Worm (Caenorhabditis elegans) whole organism, L2 larva: ENCODE measurements around the gene sqd-1.

Experiments used
- C34F6.9 ChIP-seq: fragments of 150-350 bp; optimal IDR thresholded peaks from 2 replicates; lab custom pipeline; 2014; ENCODE audit warnings: missing biosample characterization, missing genetic modification characterization
- R02D3.7 ChIP-seq: fragments of 150-350 bp; optimal IDR thresholded peaks from 2 replicates; lab custom pipeline; 2014; ENCODE audit warnings: missing biosample characterization, missing genetic modification characterization
- ZK546.5 ChIP-seq: sonication (generic microtip); optimal IDR thresholded peaks from 2 replicates; lab custom pipeline; 2017; ENCODE audit warnings: missing biosample characterization, missing genetic modification characterization
- alr-1 ChIP-seq: fragments of 150-350 bp; optimal IDR thresholded peaks from 2 replicates; lab custom pipeline; 2014; ENCODE audit warnings: missing biosample characterization, missing genetic modification characterization
- aly-2 ChIP-seq: fragments of 150-350 bp; optimal IDR thresholded peaks from 2 replicates; lab custom pipeline; 2014; ENCODE audit warnings: missing biosample characterization, missing genetic modification characterization
- blmp-1 ChIP-seq: sonication (generic microtip); optimal IDR thresholded peaks from 2 replicates; lab custom pipeline; 2017; ENCODE audit warnings: missing genetic modification characterization, mild to moderate bottlenecking, missing compliant biosample characterization, antibody characterized with exemption, moderate library complexity; ENCODE audit not compliant: insufficient read depth
- ceh-16 ChIP-seq: fragments of 150-350 bp; optimal IDR thresholded peaks from 2 replicates; lab custom pipeline; 2014; ENCODE audit warnings: missing biosample characterization, missing genetic modification characterization
- elt-1 ChIP-seq: fragments of 150-350 bp; optimal IDR thresholded peaks from 2 replicates; lab custom pipeline; 2014; ENCODE audit warnings: missing biosample characterization, missing genetic modification characterization
- elt-3 ChIP-seq: sonication (generic microtip); optimal IDR thresholded peaks from 2 replicates; lab custom pipeline; 2017; ENCODE audit warnings: missing biosample characterization, missing genetic modification characterization
- fos-1 ChIP-seq: fragments of 150-350 bp; optimal IDR thresholded peaks from 2 replicates; lab custom pipeline; 2014; ENCODE audit warnings: missing biosample characterization, missing genetic modification characterization
- gmeb-1 ChIP-seq: fragments of 150-350 bp; optimal IDR thresholded peaks from 2 replicates; lab custom pipeline; 2014; ENCODE audit warnings: missing biosample characterization, missing genetic modification characterization
- lin-11 ChIP-seq: fragments of 150-350 bp; sonication (generic microtip); optimal IDR thresholded peaks from 2 replicates; lab custom pipeline; 2014; ENCODE audit warnings: missing biosample characterization, missing genetic modification characterization, inconsistent platforms, mixed read lengths
- lin-13 ChIP-seq: fragments of 150-350 bp; optimal IDR thresholded peaks from 2 replicates; lab custom pipeline; 2014; ENCODE audit warnings: missing biosample characterization, missing genetic modification reagents, missing genetic modification characterization
- lin-39 ChIP-seq: fragments of 150-350 bp; optimal IDR thresholded peaks from 2 replicates; lab custom pipeline; 2014; ENCODE audit warnings: missing biosample characterization, missing genetic modification reagents, missing genetic modification characterization
- lsy-2 ChIP-seq, 2 experiments: fragments of 150-350 bp in 1 of 2; sonication (generic microtip) in 1 of 2; optimal IDR thresholded peaks; 2 replicates each; lab custom pipeline; 2014 to 2017; ENCODE audit warnings: missing biosample characterization in 2 of 2, missing genetic modification characterization in 2 of 2
- mab-5 ChIP-seq: fragments of 150-350 bp; optimal IDR thresholded peaks from 2 replicates; lab custom pipeline; 2014; ENCODE audit warnings: missing biosample characterization, missing genetic modification characterization
- mdl-1 ChIP-seq, 2 experiments: fragments of 150-350 bp in 1 of 2; sonication (generic microtip) in 1 of 2; optimal IDR thresholded peaks; 2 replicates each; lab custom pipeline; 2017; ENCODE audit warnings: missing biosample characterization in 2 of 2, missing genetic modification characterization in 2 of 2
- nhr-11 ChIP-seq: fragments of 150-350 bp; optimal IDR thresholded peaks from 2 replicates; lab custom pipeline; 2014; ENCODE audit warnings: missing biosample characterization, missing genetic modification characterization
- nhr-12 ChIP-seq: fragments of 150-350 bp; optimal IDR thresholded peaks from 2 replicates; lab custom pipeline; 2014; ENCODE audit warnings: missing biosample characterization, missing genetic modification characterization
- nhr-129 ChIP-seq: fragments of 150-350 bp; optimal IDR thresholded peaks from 2 replicates; lab custom pipeline; 2014; ENCODE audit warnings: missing biosample characterization, missing genetic modification characterization
- nhr-21 ChIP-seq: fragments of 150-350 bp; optimal IDR thresholded peaks from 2 replicates; lab custom pipeline; 2014; ENCODE audit warnings: missing biosample characterization, missing genetic modification characterization
- nhr-23 ChIP-seq: fragments of 150-350 bp; optimal IDR thresholded peaks from 2 replicates; lab custom pipeline; 2014; ENCODE audit warnings: missing biosample characterization, missing genetic modification reagents, missing genetic modification characterization
- nhr-237 ChIP-seq: fragments of 150-350 bp; optimal IDR thresholded peaks from 2 replicates; lab custom pipeline; 2014; ENCODE audit warnings: missing biosample characterization, missing genetic modification characterization
- nhr-25 ChIP-seq: fragments of 150-350 bp; sonication (generic microtip); optimal IDR thresholded peaks from 3 replicates; lab custom pipeline; 2014; ENCODE audit warnings: missing biosample characterization, missing genetic modification characterization
- nhr-6 ChIP-seq: fragments of 150-350 bp; optimal IDR thresholded peaks from 2 replicates; lab custom pipeline; 2014; ENCODE audit warnings: missing biosample characterization, missing genetic modification characterization
- peb-1 ChIP-seq: fragments of 150-350 bp; optimal IDR thresholded peaks from 2 replicates; lab custom pipeline; 2014; ENCODE audit warnings: missing biosample characterization, missing genetic modification characterization
- sem-4 ChIP-seq: fragments of 150-350 bp; optimal IDR thresholded peaks from 2 replicates; lab custom pipeline; 2014; ENCODE audit warnings: missing biosample characterization, missing genetic modification reagents, missing genetic modification characterization
- sma-3 ChIP-seq: sonication (generic microtip); optimal IDR thresholded peaks from 2 replicates; lab custom pipeline; 2016; ENCODE audit warnings: missing genetic modification reagents, missing genetic modification characterization, missing compliant biosample characterization
- sma-9 ChIP-seq, 2 experiments: fragments of 150-350 bp in 1 of 2; sonication (generic microtip) in 1 of 2; optimal IDR thresholded peaks; 2 replicates each; lab custom pipeline; 2014 to 2016; ENCODE audit warnings: missing genetic modification characterization in 2 of 2, mild to moderate bottlenecking in 1 of 2, missing biosample characterization in 1 of 2, missing compliant biosample characterization in 1 of 2, missing genetic modification reagents in 1 of 2, moderate library complexity in 1 of 2
- snpc-4 ChIP-seq: fragments of 150-350 bp; optimal IDR thresholded peaks from 2 replicates; lab custom pipeline; 2014; ENCODE audit warnings: missing biosample characterization, missing genetic modification characterization
- unc-62 ChIP-seq: fragments of 150-350 bp; optimal IDR thresholded peaks from 2 replicates; lab custom pipeline; 2014; ENCODE audit warnings: missing biosample characterization, missing genetic modification reagents, missing genetic modification characterization
- ztf-1 ChIP-seq: fragments of 200-800 bp; sonication (Bioruptor generic); conservative IDR thresholded peaks from 2 replicates; pipeline ENCODE4 v1.3.6; 2022; ENCODE audit warnings: missing genetic modification characterization, missing compliant biosample characterization
- ztf-11 ChIP-seq: sonication (generic microtip); optimal IDR thresholded peaks from 2 replicates; lab custom pipeline; 2017; ENCODE audit warnings: missing biosample characterization, missing genetic modification characterization
- ztf-4 ChIP-seq: fragments of 150-350 bp; optimal IDR thresholded peaks from 2 replicates; lab custom pipeline; 2014; ENCODE audit warnings: missing biosample characterization, missing genetic modification characterization

sqd-1 gene

ce11 chrIV:6336748-6337147 is 12.8 kb downstream of the sqd-1 start (continued):
- TF ChIP-seq nhr-11 (tag; lab: Kevin White, UChicago), result no peak
- peak; percentile 99 for TF ChIP-seq nhr-25 (tag; lab: Kevin White, UChicago)
- no peak for TF ChIP-seq elt-3 (tag; lab: Kevin White, UChicago)
- TF ChIP-seq nhr-21 (tag; lab: Kevin White, UChicago), result peak; percentile 98
- peak; percentile 88 for TF ChIP-seq unc-62 (GFP tag; lab: Kevin White, UChicago)
- TF ChIP-seq aly-2 (tag; lab: Kevin White, UChicago), result no peak
- TF ChIP-seq lin-13, result peak; percentile 70
- no peak for TF ChIP-seq alr-1 (tag; lab: Kevin White, UChicago)
- peak; percentile 89 for TF ChIP-seq gmeb-1 (tag; lab: Kevin White, UChicago)
- no peak for TF ChIP-seq nhr-23 (tag; lab: Kevin White, UChicago)
- TF ChIP-seq C34F6.9 (tag; lab: Kevin White, UChicago), result peak; percentile 99
- TF ChIP-seq sma-9 (GFP tag; optimal IDR thresholded peaks at IDR 0.05; lab: Kevin White, UChicago), result peak; percentile 100
- TF ChIP-seq sma-9 (tag; optimal IDR thresholded peaks at IDR 0.05; lab: Kevin White, UChicago), result peak; percentile 79
- TF ChIP-seq ztf-4 (tag; lab: Kevin White, UChicago), result peak; percentile 96
- peak; percentile 22 for TF ChIP-seq ZK546.5 (tag; lab: Kevin White, UChicago)
- TF ChIP-seq fos-1 (tag; lab: Kevin White, UChicago), result peak; percentile 87
- TF ChIP-seq lin-39, result no peak
- TF ChIP-seq nhr-12 (tag; lab: Kevin White, UChicago), result no peak
- peak; percentile 64 to 95 for TF ChIP-seq lsy-2 (tag; optimal IDR thresholded peaks at IDR 0.05; lab: Kevin White, UChicago)
- peak; percentile 57 for TF ChIP-seq snpc-4 (tag; lab: Kevin White, UChicago)

- TF ChIP-seq aly-2 (tag; lab: Kevin White, UChicago), result no peak
- TF ChIP-seq nhr-11 (tag; lab: Kevin White, UChicago), result no peak
- no peak for TF ChIP-seq R02D3.7 (tag; lab: Kevin White, UChicago)
- TF ChIP-seq ztf-11 (tag; lab: Kevin White, UChicago), result no peak
- no peak for TF ChIP-seq C34F6.9 (tag; lab: Kevin White, UChicago)
- no peak for TF ChIP-seq elt-1 (tag; lab: Kevin White, UChicago)
- TF ChIP-seq blmp-1 (tag; lab: Kevin White, UChicago), result no peak
- TF ChIP-seq nhr-237 (tag; lab: Kevin White, UChicago), result no peak
- TF ChIP-seq ceh-16 (tag; lab: Kevin White, UChicago), result no peak
- no peak for TF ChIP-seq nhr-23 (tag; lab: Kevin White, UChicago)
- no peak for TF ChIP-seq alr-1 (tag; lab: Kevin White, UChicago)
- no peak for TF ChIP-seq elt-3 (tag; lab: Kevin White, UChicago)
- no peak for TF ChIP-seq mdl-1 (tag; optimal IDR thresholded peaks at IDR 0.05; lab: Kevin White, UChicago)
- TF ChIP-seq nhr-21 (tag; lab: Kevin White, UChicago), result no peak
- TF ChIP-seq sma-3 (GFP tag; lab: Kevin White, UChicago), result no peak
- no peak for TF ChIP-seq nhr-6 (tag; lab: Kevin White, UChicago)
- no peak for TF ChIP-seq sma-9 (GFP tag; optimal IDR thresholded peaks at IDR 0.05; lab: Kevin White, UChicago)
- TF ChIP-seq sma-9 (tag; optimal IDR thresholded peaks at IDR 0.05; lab: Kevin White, UChicago), result no peak
- no peak for TF ChIP-seq sem-4 (tag; lab: Kevin White, UChicago)
- no peak for TF ChIP-seq mab-5
Observed at ce11 chrIV:6337353-6337752, 13.4 kb downstream of the sqd-1 start, which contains the start of gene ipla-6. Gene ipla-6 (plus strand): TSS chrIV:6337653.

- TF ChIP-seq blmp-1 (tag; lab: Kevin White, UChicago) (no peak), aly-2 (tag; lab: Kevin White, UChicago) (no peak), peb-1 (tag; lab: Kevin White, UChicago) (no peak), lin-11 (tag; lab: Kevin White, UChicago) (no peak), ztf-1 (no peak)
Observed at ce11 chrIV:6342431-6342830, 18.5 kb downstream of the sqd-1 start, which contains the start of gene Y73B6BL.288. Gene Y73B6BL.288 (minus strand): TSS chrIV:6342531.

ce11 chrIV:6342876-6343275 is 18.9 kb downstream of the sqd-1 start, which contains the start of gene Y73B6BL.14:
Gene Y73B6BL.14 (minus strand): TSS chrIV:6342976.
- TF ChIP-seq R02D3.7 (tag; lab: Kevin White, UChicago) (no peak), nhr-12 (tag; lab: Kevin White, UChicago) (no peak), nhr-129 (tag; lab: Kevin White, UChicago) (no peak), ztf-11 (tag; lab: Kevin White, UChicago) (no peak)
